Fruit fly (Drosophila melanogaster) whole organism, wandering third instar larva: Measurements from ENCODE around the gene CG5199.
A peak's percentile ranks its signal among the peaks of the same experiment; 100 is the strongest.

ENCODE experiments used
- Dif ChIP-seq: fragments of 200-275, 200-300 bp; sonication (Bioruptor generic); optimal IDR thresholded peaks from 2 replicates; lab custom pipeline; 2018; ENCODE audit warnings: missing biosample characterization, missing genetic modification characterization; ENCODE audit not compliant: partially characterized antibody
- Hr83 ChIP-seq: fragments of 200-300 bp; sonication (Bioruptor generic); optimal IDR thresholded peaks from 2 replicates; lab custom pipeline; 2016; ENCODE audit warnings: missing biosample characterization, mild to moderate bottlenecking, missing genetic modification characterization, moderate library complexity; ENCODE audit not compliant: poor library complexity, severe bottlenecking
- Rel ChIP-seq, 2 experiments: fragments of 200-800 bp; sonication (Bioruptor generic) in 1 of 2; optimal IDR thresholded peaks; 2 replicates in 1 of 2; 3 replicates in 1 of 2; lab custom pipeline; 2016 to 2019; ENCODE audit warnings: mild to moderate bottlenecking in 2 of 2, missing biosample characterization in 2 of 2, missing genetic modification characterization in 2 of 2, moderate library complexity in 1 of 2
- Sp1 ChIP-seq: fragments of 200-800 bp; sonication (Bioruptor generic); optimal IDR thresholded peaks from 3 replicates; lab custom pipeline; 2019; ENCODE audit warnings: missing biosample characterization, mild to moderate bottlenecking, missing genetic modification characterization, moderate library complexity
- Vsx2 ChIP-seq: fragments of 200-300, 225-300 bp; sonication (Bioruptor generic); optimal IDR thresholded peaks from 2 replicates; lab custom pipeline; 2018; ENCODE audit warnings: missing biosample characterization, missing genetic modification characterization; ENCODE audit not compliant: partially characterized antibody
- dl ChIP-seq, 2 experiments: fragments of 175-275, 200-275 bp in 1 of 2; fragments of 200-275 bp in 1 of 2; sonication (Bioruptor generic); optimal IDR thresholded peaks; lab custom pipeline; 2018; ENCODE audit warnings: mild to moderate bottlenecking in 2 of 2, missing biosample characterization in 2 of 2, missing genetic modification characterization in 2 of 2, moderate library complexity in 2 of 2; ENCODE audit not compliant: partially characterized antibody in 2 of 2, insufficient read depth in 1 of 2
- dsf ChIP-seq: sonication (Bioruptor generic); optimal IDR thresholded peaks from 2 replicates; lab custom pipeline; 2016; ENCODE audit warnings: missing biosample characterization, missing genetic modification characterization, borderline replicate concordance
- foxo ChIP-seq, 2 experiments: fragments of 200-800 bp; sonication (Bioruptor generic); optimal IDR thresholded peaks; 2 replicates in 1 of 2; 3 replicates in 1 of 2; lab custom pipeline; 2016 to 2017; ENCODE audit warnings: missing biosample characterization in 2 of 2, missing genetic modification characterization in 2 of 2
- fru ChIP-seq: fragments of 200-800 bp; sonication (Bioruptor generic); optimal IDR thresholded peaks from 3 replicates; lab custom pipeline; 2016; ENCODE audit warnings: missing biosample characterization, mild to moderate bottlenecking, missing genetic modification characterization
- h ChIP-seq: fragments of 200-800 bp; sonication (Bioruptor generic); optimal IDR thresholded peaks from 3 replicates; lab custom pipeline; 2016; ENCODE audit warnings: missing biosample characterization, mild to moderate bottlenecking, missing genetic modification characterization
- psq ChIP-seq: fragments of 200-800 bp; sonication (Bioruptor generic); optimal IDR thresholded peaks from 3 replicates; lab custom pipeline; 2017; ENCODE audit warnings: missing biosample characterization, mild to moderate bottlenecking, missing genetic modification characterization, moderate library complexity
- rgr ChIP-seq: fragments of 200-800 bp; sonication (Bioruptor generic); optimal IDR thresholded peaks from 3 replicates; lab custom pipeline; 2016; ENCODE audit warnings: missing biosample characterization, mild to moderate bottlenecking, missing genetic modification characterization
- woc ChIP-seq: sonication (Bioruptor generic); optimal IDR thresholded peaks from 2 replicates; lab custom pipeline; 2016; ENCODE audit warnings: missing biosample characterization, mild to moderate bottlenecking, missing genetic modification characterization

The CG5199 gene

DNA sequence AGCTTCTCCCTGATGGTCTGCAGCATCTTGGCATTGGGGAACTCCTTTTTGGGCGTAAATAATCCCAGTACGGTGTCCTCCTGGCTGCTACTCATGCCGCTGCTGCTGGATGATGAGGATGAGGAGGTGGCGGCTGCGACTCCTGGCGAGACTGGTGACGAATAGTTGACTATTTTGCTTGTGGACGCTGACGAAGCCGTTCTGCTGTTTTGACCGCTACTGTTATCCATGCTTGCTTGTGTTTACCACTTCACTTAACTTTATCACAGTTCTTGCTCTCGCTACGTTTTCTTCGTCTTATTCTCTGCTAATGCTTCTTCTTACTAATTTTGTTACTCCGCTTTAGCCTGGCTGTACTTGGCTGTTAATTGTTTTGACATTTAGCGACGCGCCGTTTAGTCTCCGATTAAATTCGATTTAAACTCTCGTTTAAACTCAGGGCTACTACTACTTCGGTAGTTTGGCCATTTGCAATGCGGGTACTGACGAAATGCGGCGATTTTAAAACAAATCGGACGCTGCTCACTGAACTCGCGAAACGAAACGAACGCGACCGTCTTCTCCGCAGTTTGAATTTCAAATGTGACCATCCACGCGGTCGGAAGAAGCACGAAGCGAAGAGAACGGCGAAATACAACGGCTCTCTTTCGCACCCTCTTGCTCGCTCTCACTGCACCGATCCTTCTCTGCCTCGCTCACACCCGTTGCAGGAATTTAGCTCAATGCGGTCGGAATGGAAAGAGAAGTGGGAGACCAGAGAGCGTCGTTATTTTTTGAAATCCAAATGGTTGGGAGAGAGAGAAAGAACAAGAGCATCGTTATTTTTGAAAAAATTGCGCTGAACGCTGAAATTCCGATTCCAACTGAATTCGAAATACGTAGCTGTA lies 51.4 kb downstream of the CG5199 start, which contains the start of gene trbl:
TSS of gene trbl (minus strand) at position 584 of the 887 bp plus-strand sequence.
- TF ChIP-seq fru (peak; percentile 42), dl (GFP tag; optimal IDR thresholded peaks at IDR 0.05; lab: Kevin White, UChicago; ENCODE audit: insufficient read depth in 1 of 2, partially characterized antibody in 2 of 2) (peak; percentile 88 to 95), Vsx2 (GFP tag; lab: Kevin White, UChicago) (peak; percentile 87), woc (no peak), Hr83 (GFP tag; lab: Kevin White, UChicago) (peak; percentile 54), foxo (GFP tag; optimal IDR thresholded peaks at IDR 0.05; lab: Kevin White, UChicago) (no peak), Rel (GFP tag; optimal IDR thresholded peaks at IDR 0.05; lab: Kevin White, UChicago) (no peak), Rel (tag; optimal IDR thresholded peaks at IDR 0.05; lab: Kevin White, UChicago) (peak; percentile 16), h (no peak), Dif (GFP tag; lab: Kevin White, UChicago) (peak; percentile 97), dsf (GFP tag; lab: Kevin White, UChicago) (no peak), rgr (GFP tag; lab: Kevin White, UChicago) (peak; percentile 33), Sp1 (peak; percentile 44), psq (GFP tag; lab: Kevin White, UChicago) (peak; percentile 99)
